Worm (Caenorhabditis elegans) whole organism, L1 larva: ENCODE results near the gene T20B3.1.

ENCODE experiments used
- F16B12.6 ChIP-seq: fragments of 150-350 bp; optimal IDR thresholded peaks from 2 replicates; lab custom pipeline; 2014; ENCODE audit warnings: missing biosample characterization, missing genetic modification characterization
- aly-2 ChIP-seq: fragments of 150-350 bp; optimal IDR thresholded peaks from 2 replicates; lab custom pipeline; 2014; ENCODE audit warnings: missing biosample characterization, missing genetic modification characterization
- blmp-1 ChIP-seq: fragments of 150-350 bp; optimal IDR thresholded peaks from 2 replicates; lab custom pipeline; 2014; ENCODE audit warnings: missing biosample characterization, missing genetic modification characterization
- ceh-8 ChIP-seq: fragments of 200-800 bp; sonication (Bioruptor generic); optimal IDR thresholded peaks from 2 replicates; lab custom pipeline; 2018; ENCODE audit warnings: mild to moderate bottlenecking, missing genetic modification characterization, moderate library complexity, missing compliant biosample characterization
- ceh-82 ChIP-seq, 3 experiments: fragments of 150-350 bp in 1 of 3; sonication (generic microtip) in 2 of 3; optimal IDR thresholded peaks; 2 replicates each; lab custom pipeline; 2014 to 2017; ENCODE audit warnings: missing biosample characterization in 3 of 3, missing genetic modification characterization in 3 of 3
- ceh-88 ChIP-seq: fragments of 200-800 bp; sonication (Bioruptor generic); IDR thresholded peaks from 2 replicates; pipeline ENCODE4 v1.3.6; 2022; ENCODE audit warnings: missing genetic modification characterization, missing compliant biosample characterization
- ceh-90 ChIP-seq: sonication (generic microtip); optimal IDR thresholded peaks from 2 replicates; lab custom pipeline; 2016; ENCODE audit warnings: missing genetic modification characterization, missing compliant biosample characterization
- ces-1 ChIP-seq: fragments of 150-350 bp; optimal IDR thresholded peaks from 2 replicates; lab custom pipeline; 2014; ENCODE audit warnings: missing biosample characterization, missing genetic modification reagents, missing genetic modification characterization
- dpl-1 ChIP-seq, 3 experiments: fragments of 150-350 bp in 2 of 3; sonication (generic microtip) in 1 of 3; optimal IDR thresholded peaks; 2 replicates each; lab custom pipeline; 2014 to 2017; ENCODE audit warnings: missing biosample characterization in 3 of 3, missing genetic modification characterization in 3 of 3, missing genetic modification reagents in 3 of 3
- dsc-1 ChIP-seq: sonication (generic microtip); optimal IDR thresholded peaks from 2 replicates; lab custom pipeline; 2016; ENCODE audit warnings: mild to moderate bottlenecking, missing genetic modification characterization, missing compliant biosample characterization
- efl-1 ChIP-seq, 4 experiments: fragments of 150-350 bp; optimal IDR thresholded peaks in 3 of 4; peaks in 1 of 4; 1 replicate in 1 of 4; 2 replicates in 3 of 4; lab custom pipeline; 2014; ENCODE audit warnings: missing biosample characterization in 2 of 4, missing genetic modification characterization in 2 of 4, missing genetic modification reagents in 2 of 4
- efl-3 ChIP-seq: fragments of 200-800 bp; sonication (Bioruptor generic); optimal IDR thresholded peaks from 2 replicates; lab custom pipeline; 2018; ENCODE audit warnings: mild to moderate bottlenecking, missing genetic modification characterization, missing compliant biosample characterization
- egl-13 ChIP-seq: sonication (generic microtip); optimal IDR thresholded peaks from 2 replicates; lab custom pipeline; 2016; ENCODE audit warnings: missing genotype, missing genetic modification reagents, missing genetic modification characterization, missing compliant biosample characterization
- ets-5 ChIP-seq: fragments of 200-800 bp; sonication (Bioruptor generic); IDR thresholded peaks from 2 replicates; pipeline ENCODE4 v1.3.6; 2022; ENCODE audit warnings: missing genetic modification characterization, missing compliant biosample characterization
- fkh-10 ChIP-seq: sonication (generic microtip); optimal IDR thresholded peaks from 2 replicates; lab custom pipeline; 2017; ENCODE audit warnings: missing biosample characterization, missing genetic modification reagents, missing genetic modification characterization
- fkh-4 ChIP-seq: sonication (generic microtip); optimal IDR thresholded peaks from 2 replicates; lab custom pipeline; 2016; ENCODE audit warnings: missing compliant biosample characterization, missing genetic modification characterization, borderline replicate concordance
- fkh-8 ChIP-seq: sonication (generic microtip); optimal IDR thresholded peaks from 2 replicates; lab custom pipeline; 2016; ENCODE audit warnings: mild to moderate bottlenecking, missing genetic modification characterization, missing compliant biosample characterization
- grh-1 ChIP-seq: fragments of 200-800 bp; sonication (Bioruptor generic); IDR thresholded peaks from 2 replicates; pipeline ENCODE4 v1.3.6; 2022; ENCODE audit warnings: missing genetic modification reagents, missing genetic modification characterization, missing compliant biosample characterization
- hlh-17 ChIP-seq: fragments of 200-800 bp; sonication (Bioruptor generic); optimal IDR thresholded peaks from 2 replicates; lab custom pipeline; 2018; ENCODE audit warnings: missing genetic modification characterization, mild to moderate bottlenecking, missing compliant biosample characterization, moderate library complexity, borderline replicate concordance
- hpl-2 ChIP-seq: fragments of 150-350 bp; optimal IDR thresholded peaks from 2 replicates; lab custom pipeline; 2014; ENCODE audit warnings: missing biosample characterization, missing genetic modification reagents, missing genetic modification characterization
- isw-1 ChIP-seq: fragments of 200-800 bp; sonication (Bioruptor generic); IDR thresholded peaks from 2 replicates; pipeline ENCODE4 v1.3.6; 2022; ENCODE audit warnings: missing genetic modification characterization, missing compliant biosample characterization
- jun-1 ChIP-seq: fragments of 150-350 bp; optimal IDR thresholded peaks from 2 replicates; lab custom pipeline; 2014; ENCODE audit warnings: missing biosample characterization, missing genetic modification reagents, missing genetic modification characterization
- lin-14 ChIP-seq: fragments of 200-800 bp; sonication (Bioruptor generic); optimal IDR thresholded peaks from 2 replicates; lab custom pipeline; 2018; ENCODE audit warnings: mild to moderate bottlenecking, missing genetic modification characterization, moderate library complexity, missing compliant biosample characterization
- lin-15B ChIP-seq: fragments of 150-350 bp; sonication (generic microtip); optimal IDR thresholded peaks from 3 replicates; lab custom pipeline; 2014; ENCODE audit warnings: missing biosample characterization, missing genetic modification characterization
- lin-39 ChIP-seq: fragments of 150-350 bp; optimal IDR thresholded peaks from 2 replicates; lab custom pipeline; 2014; ENCODE audit warnings: missing biosample characterization, missing genetic modification reagents, missing genetic modification characterization
- lir-3 ChIP-seq: sonication (generic microtip); optimal IDR thresholded peaks from 2 replicates; lab custom pipeline; 2016; ENCODE audit warnings: mild to moderate bottlenecking, missing genetic modification characterization, moderate library complexity, missing compliant biosample characterization; ENCODE audit not compliant: poor library complexity
- mab-9 ChIP-seq: fragments of 200-800 bp; sonication (Bioruptor generic); IDR thresholded peaks from 2 replicates; pipeline ENCODE4 v1.3.6; 2022; ENCODE audit warnings: missing genetic modification reagents, missing genetic modification characterization, missing compliant biosample characterization
- mef-2 ChIP-seq: fragments of 150-350 bp; optimal IDR thresholded peaks from 2 replicates; lab custom pipeline; 2014; ENCODE audit warnings: missing biosample characterization, missing genetic modification characterization
- mep-1 ChIP-seq: fragments of 150-350 bp; optimal IDR thresholded peaks from 2 replicates; lab custom pipeline; 2014; ENCODE audit warnings: missing biosample characterization, missing genetic modification characterization
- nhr-11 ChIP-seq: fragments of 150-350 bp; optimal IDR thresholded peaks from 2 replicates; lab custom pipeline; 2014; ENCODE audit warnings: missing biosample characterization, missing genetic modification characterization
- nhr-20 ChIP-seq: sonication (generic microtip); optimal IDR thresholded peaks from 2 replicates; lab custom pipeline; 2016; ENCODE audit warnings: mild to moderate bottlenecking, missing genetic modification characterization, missing compliant biosample characterization
- nhr-237 ChIP-seq: fragments of 150-350 bp; optimal IDR thresholded peaks from 2 replicates; lab custom pipeline; 2014; ENCODE audit warnings: missing biosample characterization, missing genetic modification characterization
- nhr-28 ChIP-seq: fragments of 150-350 bp; optimal IDR thresholded peaks from 2 replicates; lab custom pipeline; 2014; ENCODE audit warnings: missing biosample characterization, missing genetic modification characterization
- nhr-47 ChIP-seq: sonication (generic microtip); optimal IDR thresholded peaks from 2 replicates; lab custom pipeline; 2016; ENCODE audit warnings: mild to moderate bottlenecking, missing genetic modification characterization, moderate library complexity, missing compliant biosample characterization
- nhr-71 ChIP-seq: sonication (generic microtip); optimal IDR thresholded peaks from 2 replicates; lab custom pipeline; 2016; ENCODE audit warnings: mild to moderate bottlenecking, missing genetic modification characterization, moderate library complexity, missing compliant biosample characterization
- nhr-76 ChIP-seq: sonication (generic microtip); optimal IDR thresholded peaks from 2 replicates; lab custom pipeline; 2017; ENCODE audit warnings: missing biosample characterization, missing genetic modification characterization
- nhr-84 ChIP-seq: sonication (generic microtip); optimal IDR thresholded peaks from 2 replicates; lab custom pipeline; 2017; ENCODE audit warnings: missing biosample characterization, missing genetic modification characterization
- nhr-90 ChIP-seq: sonication (generic microtip); optimal IDR thresholded peaks from 2 replicates; lab custom pipeline; 2016; ENCODE audit warnings: mild to moderate bottlenecking, missing genetic modification characterization, missing compliant biosample characterization; ENCODE audit not compliant: poor library complexity
- pax-3 ChIP-seq: fragments of 200-800 bp; sonication (Bioruptor generic); optimal IDR thresholded peaks from 2 replicates; lab custom pipeline; 2018; ENCODE audit warnings: mild to moderate bottlenecking, missing genetic modification characterization, moderate library complexity, missing compliant biosample characterization
- rnt-1 ChIP-seq: sonication (generic microtip); optimal IDR thresholded peaks from 2 replicates; lab custom pipeline; 2016; ENCODE audit warnings: mild to moderate bottlenecking, missing genetic modification characterization, moderate library complexity, missing compliant biosample characterization
- snpc-4 ChIP-seq: fragments of 150-350 bp; optimal IDR thresholded peaks from 2 replicates; lab custom pipeline; 2014; ENCODE audit warnings: missing biosample characterization, missing genetic modification characterization
- snu-23 ChIP-seq: sonication (generic microtip); optimal IDR thresholded peaks from 2 replicates; lab custom pipeline; 2016; ENCODE audit warnings: missing genetic modification characterization, missing compliant biosample characterization
- sox-4 ChIP-seq: sonication (generic microtip); optimal IDR thresholded peaks from 2 replicates; lab custom pipeline; 2016; ENCODE audit warnings: missing genetic modification characterization, missing compliant biosample characterization
- sptf-1 ChIP-seq: fragments of 150-350 bp; optimal IDR thresholded peaks from 2 replicates; lab custom pipeline; 2014; ENCODE audit warnings: missing biosample characterization, missing genetic modification characterization
- sup-37 ChIP-seq: fragments of 200-800 bp; sonication (Bioruptor generic); optimal IDR thresholded peaks from 2 replicates; lab custom pipeline; 2018; ENCODE audit warnings: mild to moderate bottlenecking, missing genetic modification characterization, missing compliant biosample characterization
- tbx-2 ChIP-seq: sonication (generic microtip); optimal IDR thresholded peaks from 2 replicates; lab custom pipeline; 2016; ENCODE audit warnings: missing genetic modification characterization, missing compliant biosample characterization
- tlp-1 ChIP-seq: fragments of 150-350 bp; optimal IDR thresholded peaks from 2 replicates; lab custom pipeline; 2014; ENCODE audit warnings: missing biosample characterization, missing genetic modification characterization
- unc-130 ChIP-seq: fragments of 150-350 bp; optimal IDR thresholded peaks from 2 replicates; lab custom pipeline; 2017; ENCODE audit warnings: missing biosample characterization, missing genetic modification characterization, inconsistent platforms
- unc-62 ChIP-seq: fragments of 150-350 bp; optimal IDR thresholded peaks from 2 replicates; lab custom pipeline; 2014; ENCODE audit warnings: missing biosample characterization, missing genetic modification reagents, missing genetic modification characterization
- unc-98 ChIP-seq: fragments of 200-800 bp; sonication (Bioruptor generic); IDR thresholded peaks from 2 replicates; pipeline ENCODE4 v1.3.6; 2022; ENCODE audit warnings: missing genetic modification characterization, missing compliant biosample characterization
- xbp-1 ChIP-seq: sonication (generic microtip); optimal IDR thresholded peaks from 2 replicates; lab custom pipeline; 2016; ENCODE audit warnings: missing genetic modification characterization, missing compliant biosample characterization
- zag-1 ChIP-seq: fragments of 150-350 bp; optimal IDR thresholded peaks from 2 replicates; lab custom pipeline; 2014; ENCODE audit warnings: missing biosample characterization, missing genetic modification characterization
- zip-4 ChIP-seq: fragments of 200-800 bp; sonication (Bioruptor generic); optimal IDR thresholded peaks from 2 replicates; lab custom pipeline; 2018; ENCODE audit warnings: mild to moderate bottlenecking, missing genetic modification characterization, moderate library complexity, missing compliant biosample characterization

The T20B3.1 gene

ce11 chrV:16780554-16780953, 34.8 kb upstream of the T20B3.1 start (continued):
- TF ChIP-seq efl-1 (optimal IDR thresholded peaks at IDR 0.05; lab: Kevin White, UChicago) (no peak), efl-1 (GFP tag; optimal IDR thresholded peaks at IDR 0.05 in 1 of 2; lab: Kevin White, UChicago) (no peak), aly-2 (tag; lab: Kevin White, UChicago) (no peak), lin-14 (peak; percentile 60), sptf-1 (no peak), nhr-20 (tag; lab: Kevin White, UChicago) (peak; percentile 44), grh-1 (GFP tag; lab: Robert Waterston, UW) (no peak), isw-1 (GFP tag; lab: Robert Waterston, UW) (no peak), lir-3 (no peak), ceh-82 (tag; optimal IDR thresholded peaks at IDR 0.05; lab: Kevin White, UChicago) (no peak), ceh-90 (tag; lab: Kevin White, UChicago) (no peak), fkh-4 (tag; lab: Kevin White, UChicago) (no peak), sup-37 (GFP tag; lab: Kevin White, UChicago) (no peak), nhr-47 (tag; lab: Kevin White, UChicago) (no peak), fkh-10 (GFP tag; lab: Kevin White, UChicago) (no peak), mab-9 (no peak), nhr-84 (no peak), nhr-71 (tag; lab: Kevin White, UChicago) (peak; percentile 53), nhr-11 (tag; lab: Kevin White, UChicago) (no peak), efl-3 (no peak), tbx-2 (peak; percentile 6), nhr-76 (tag; lab: Kevin White, UChicago) (no peak), zip-4 (GFP tag; lab: Kevin White, UChicago) (no peak), hpl-2 (no peak), lin-15B (tag; lab: Kevin White, UChicago) (no peak), unc-62 (GFP tag; lab: Kevin White, UChicago) (no peak), zag-1 (tag; lab: Kevin White, UChicago) (no peak), nhr-90 (tag; lab: Kevin White, UChicago) (peak; percentile 39), fkh-8 (tag; lab: Kevin White, UChicago) (no peak), unc-130 (tag; lab: Kevin White, UChicago) (peak; percentile 35), ces-1 (no peak), ceh-8 (GFP tag; lab: Kevin White, UChicago) (no peak), blmp-1 (tag; lab: Kevin White, UChicago) (peak; percentile 76), snu-23 (GFP tag; lab: Kevin White, UChicago) (peak; percentile 14), pax-3 (tag; lab: Kevin White, UChicago) (no peak), rnt-1 (tag; lab: Kevin White, UChicago) (no peak), ceh-88 (GFP tag; lab: Robert Waterston, UW) (no peak), dsc-1 (tag; lab: Kevin White, UChicago) (no peak), sox-4 (tag; lab: Kevin White, UChicago) (no peak), snpc-4 (tag; lab: Kevin White, UChicago) (no peak), unc-98 (GFP tag; lab: Robert Waterston, UW) (no peak), dpl-1 (GFP tag; optimal IDR thresholded peaks at IDR 0.05; lab: Kevin White, UChicago) (no peak), tlp-1 (no peak), mef-2 (tag; lab: Kevin White, UChicago) (no peak), xbp-1 (tag; lab: Kevin White, UChicago) (no peak), hlh-17 (no peak), ets-5 (GFP tag; lab: Robert Waterston, UW) (no peak), jun-1 (no peak), nhr-28 (tag; lab: Kevin White, UChicago) (no peak), lin-39 (tag; lab: Kevin White, UChicago) (no peak), egl-13 (tag; lab: Kevin White, UChicago) (no peak), F16B12.6 (tag; lab: Kevin White, UChicago) (no peak), mep-1 (no peak), nhr-237 (tag; lab: Kevin White, UChicago) (no peak)
